Fruit fly (Drosophila melanogaster): ENCODE data around the gene CG31251.

The CG31251 gene

DNA sequence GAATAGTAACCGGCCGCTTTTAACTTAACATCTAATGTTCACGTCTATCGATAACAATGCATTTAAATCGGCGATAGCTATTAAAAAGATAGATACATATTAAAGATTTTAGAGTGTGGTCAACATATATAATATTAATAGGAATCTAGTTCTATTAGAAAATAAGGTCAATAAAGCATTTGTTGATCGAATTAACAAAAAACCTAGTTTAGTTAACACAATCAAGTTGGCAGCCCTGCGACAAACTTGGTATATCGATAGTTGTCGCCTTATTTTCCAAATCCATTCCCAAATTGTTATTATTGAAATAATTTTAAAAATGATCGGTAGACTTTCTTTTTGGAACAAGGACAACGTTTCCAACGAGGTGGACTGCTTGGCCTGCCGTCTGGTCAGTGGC, at the start of gene CG31251, which contains the start of gene CG31360 (continued):
- TF ChIP-seq CG31441 (GFP tag; IDR thresholded peaks at IDR 0.05): no peak
- TF ChIP-seq ttk (GFP tag; IDR thresholded peaks at IDR 0.05): no peak
- no peak for TF ChIP-seq Taf1 (GFP tag; IDR thresholded peaks at IDR 0.05)
- TF ChIP-seq CG17912 (GFP tag; optimal IDR thresholded peaks at IDR 0.05): no peak
- no peak for TF ChIP-seq CG11085 (GFP tag; IDR thresholded peaks at IDR 0.05)
- no peak for TF ChIP-seq CG18476 (GFP tag; optimal IDR thresholded peaks at IDR 0.05)
- TF ChIP-seq CG15479 (GFP tag; optimal IDR thresholded peaks at IDR 0.05): no peak
- no peak for TF ChIP-seq luna (GFP tag; optimal IDR thresholded peaks at IDR 0.05)
- TF ChIP-seq twi (tag; optimal IDR thresholded peaks at IDR 0.05): no peak
- no peak for TF ChIP-seq usp (GFP tag; optimal IDR thresholded peaks at IDR 0.05)
- TF ChIP-seq CG13624 (GFP tag; optimal IDR thresholded peaks at IDR 0.05): no peak
- TF ChIP-seq CG30020 (tag; optimal IDR thresholded peaks at IDR 0.05): peak; percentile 28
- no peak for TF ChIP-seq CG15073 (GFP tag; optimal IDR thresholded peaks at IDR 0.05)
- no peak for TF ChIP-seq CG34376 (GFP tag; optimal IDR thresholded peaks at IDR 0.05)
- no peak for TF ChIP-seq CG17612 (GFP tag; IDR thresholded peaks at IDR 0.05)
- no peak for TF ChIP-seq hth (optimal IDR thresholded peaks at IDR 0.05)
- TF ChIP-seq MTF-1 (GFP tag; optimal IDR thresholded peaks at IDR 0.05; ENCODE audit: borderline replicate concordance): no peak
- TF ChIP-seq CG6254 (GFP tag; optimal IDR thresholded peaks at IDR 0.05): no peak
- no peak for TF ChIP-seq cad (GFP tag; optimal IDR thresholded peaks at IDR 0.05)
- TF ChIP-seq CG17829 (tag; optimal IDR thresholded peaks at IDR 0.05): no peak
- no peak for TF ChIP-seq Poxn (GFP tag; IDR thresholded peaks at IDR 0.05)
- TF ChIP-seq CG10147 (GFP tag; optimal IDR thresholded peaks at IDR 0.05): no peak
- TF ChIP-seq CG10321 (GFP tag; IDR thresholded peaks at IDR 0.05): no peak
- no peak for TF ChIP-seq sc (optimal IDR thresholded peaks at IDR 0.05)
- no peak for TF ChIP-seq sc (GFP tag; optimal IDR thresholded peaks at IDR 0.05)
- no peak for TF ChIP-seq hkb (optimal IDR thresholded peaks at IDR 0.05)
- no peak for TF ChIP-seq hkb (GFP tag; IDR thresholded peaks at IDR 0.05)
- peak; percentile 89 for TF ChIP-seq CG14860 (GFP tag; IDR thresholded peaks at IDR 0.05; ENCODE audit: partially characterized antibody)
- TF ChIP-seq zf30C (GFP tag; optimal IDR thresholded peaks at IDR 0.05): no peak
- peak; percentile 72 for TF ChIP-seq tna (GFP tag; IDR thresholded peaks at IDR 0.05; ENCODE audit: partially characterized antibody)
- TF ChIP-seq az2 (GFP tag; optimal IDR thresholded peaks at IDR 0.05): no peak
- TF ChIP-seq CG11560 (tag; IDR thresholded peaks at IDR 0.05): no peak
- TF ChIP-seq Asciz (GFP tag; optimal IDR thresholded peaks at IDR 0.05): no peak
- TF ChIP-seq Dip3 (GFP tag; optimal IDR thresholded peaks at IDR 0.05): no peak
- no peak for TF ChIP-seq ftz-f1 (GFP tag; optimal IDR thresholded peaks at IDR 0.05)
- TF ChIP-seq Rx (GFP tag; IDR thresholded peaks at IDR 0.05): no peak
- TF ChIP-seq YL-1 (GFP tag; optimal IDR thresholded peaks at IDR 0.05): peak; percentile 22
- no peak for TF ChIP-seq CG31365 (tag; optimal IDR thresholded peaks at IDR 0.05)
- no peak for TF ChIP-seq CG11723 (GFP tag; optimal IDR thresholded peaks at IDR 0.05)
- no peak for TF ChIP-seq HLHmδ (GFP tag; optimal IDR thresholded peaks at IDR 0.05)
- TF ChIP-seq Elba2 (GFP tag; optimal IDR thresholded peaks at IDR 0.05): no peak
- TF ChIP-seq Dbx (GFP tag; IDR thresholded peaks at IDR 0.05): no peak
- TF ChIP-seq wdn (GFP tag; IDR thresholded peaks at IDR 0.05): no peak
- no peak for TF ChIP-seq CG33557 (GFP tag; optimal IDR thresholded peaks at IDR 0.05)
- TF ChIP-seq odd (GFP tag; optimal IDR thresholded peaks at IDR 0.05): no peak
- TF ChIP-seq Aef1 (GFP tag; IDR thresholded peaks at IDR 0.05): no peak
- TF ChIP-seq nmo (GFP tag; optimal IDR thresholded peaks at IDR 0.05): peak; percentile 25
- TF ChIP-seq CkIIα-i1 (GFP tag; IDR thresholded peaks at IDR 0.05): no peak
- TF ChIP-seq gsb (GFP tag; IDR thresholded peaks at IDR 0.05): no peak
- TF ChIP-seq cas (GFP tag; IDR thresholded peaks at IDR 0.05): no peak
- TF ChIP-seq CG30431 (GFP tag; optimal IDR thresholded peaks at IDR 0.05): no peak
- no peak for TF ChIP-seq CG6654 (GFP tag; optimal IDR thresholded peaks at IDR 0.05)
- no peak for TF ChIP-seq CG6272 (GFP tag; IDR thresholded peaks at IDR 0.05)
- no peak for TF ChIP-seq schlank (tag; optimal IDR thresholded peaks at IDR 0.05)
